Worm (Caenorhabditis elegans) whole organism, L4 larva: ENCODE data around the gene F07E5.9.
"Not testable (repeated sequence)": the region's sequence is repeated elsewhere in the genome, so short reads cannot be mapped to it uniquely, and the experiment has no call there.

Experiments used
- F37D6.2 ChIP-seq: sonication (generic microtip); optimal IDR thresholded peaks from 2 replicates; lab custom pipeline; 2016; ENCODE audit warnings: mild to moderate bottlenecking, missing genetic modification characterization, missing compliant biosample characterization
- F44E2.7 ChIP-seq: fragments of 200-800 bp; sonication (Bioruptor generic); IDR thresholded peaks from 2 replicates; pipeline ENCODE4 v2.1.2; 2022; ENCODE audit warnings: missing genetic modification characterization, missing compliant biosample characterization
- ZK546.5 ChIP-seq, 2 experiments: sonication (generic microtip); optimal IDR thresholded peaks; 2 replicates each; lab custom pipeline; 2017; ENCODE audit warnings: missing biosample characterization in 2 of 2, missing genetic modification characterization in 2 of 2
- ceh-44 ChIP-seq: fragments of 200-800 bp; sonication (Bioruptor generic); IDR thresholded peaks from 2 replicates; pipeline ENCODE4 v1.3.6; 2022; ENCODE audit warnings: missing genetic modification reagents, missing genetic modification characterization, missing compliant biosample characterization
- jun-1 ChIP-seq: fragments of 150-350 bp; optimal IDR thresholded peaks from 2 replicates; lab custom pipeline; 2014; ENCODE audit warnings: missing biosample characterization, missing genetic modification reagents, missing genetic modification characterization
- lin-13 ChIP-seq: fragments of 150-350 bp; optimal IDR thresholded peaks from 2 replicates; lab custom pipeline; 2014; ENCODE audit warnings: missing biosample characterization, missing genetic modification reagents, missing genetic modification characterization
- lin-39 ChIP-seq: fragments of 150-350 bp; optimal IDR thresholded peaks from 2 replicates; lab custom pipeline; 2014; ENCODE audit warnings: missing biosample characterization, missing genetic modification reagents, missing genetic modification characterization
- nhr-76 ChIP-seq: fragments of 150-350 bp; optimal IDR thresholded peaks from 2 replicates; lab custom pipeline; 2014; ENCODE audit warnings: missing biosample characterization, missing genetic modification characterization
- zfp-2 ChIP-seq: sonication (generic microtip); optimal IDR thresholded peaks from 2 replicates; lab custom pipeline; 2016; ENCODE audit warnings: mild to moderate bottlenecking, missing genetic modification characterization, missing compliant biosample characterization

DNA sequence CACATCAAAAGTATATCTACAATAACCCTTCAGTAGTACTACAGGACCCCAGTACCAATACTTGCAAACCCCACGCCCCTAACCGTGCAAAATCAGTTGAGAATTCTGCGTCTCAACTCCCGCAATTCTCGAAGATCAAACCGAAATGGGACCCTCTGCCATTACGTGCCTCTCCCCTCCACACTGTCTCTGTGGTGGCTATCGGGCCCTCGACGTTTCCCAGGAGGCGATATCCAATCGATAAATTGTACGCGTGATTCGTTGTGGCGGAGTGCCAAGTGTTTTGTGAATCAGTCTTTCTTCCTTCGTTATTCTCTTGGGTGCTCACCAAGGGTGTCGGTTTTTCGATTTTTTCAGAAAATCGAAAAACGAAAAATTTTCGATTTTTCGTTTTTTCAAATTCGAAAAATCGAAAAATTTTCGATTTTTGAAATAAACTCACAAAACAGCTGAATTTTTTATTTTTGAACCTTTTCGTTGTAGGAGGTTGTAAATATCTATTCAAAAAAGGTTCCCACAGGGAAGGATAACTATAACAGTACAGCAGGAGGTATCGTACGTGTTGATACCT is 12.8 kb downstream of the F07E5.9 start, which contains the start of gene F07E5.12:
- TF ChIP-seq lin-39 (tag; lab: Kevin White, UChicago); zfp-2 (tag; lab: Kevin White, UChicago); jun-1 (tag; lab: Kevin White, UChicago); F37D6.2 (tag; lab: Kevin White, UChicago); F44E2.7 (GFP tag; lab: Robert Waterston, UW); ceh-44 (GFP tag; lab: Robert Waterston, UW); ZK546.5 (tag; optimal IDR thresholded peaks at IDR 0.05; lab: Kevin White, UChicago); nhr-76 (tag; lab: Kevin White, UChicago); lin-13 (GFP tag; lab: Kevin White, UChicago): not testable (repeated sequence)
